Fruit fly (Drosophila melanogaster): ENCODE measurements around the gene salt.

The salt gene

dm6 chr3R:31719497-31719896 is 35.0 kb downstream of the salt start (continued):
- no peak for TF ChIP-seq sc (optimal IDR thresholded peaks at IDR 0.05)
- TF ChIP-seq sc (GFP tag; optimal IDR thresholded peaks at IDR 0.05): no peak
- no peak for TF ChIP-seq fd96Cb (tag; optimal IDR thresholded peaks at IDR 0.05)
- TF ChIP-seq HHEX (GFP tag; optimal IDR thresholded peaks at IDR 0.05): no peak
- TF ChIP-seq CG1024 (GFP tag; IDR thresholded peaks at IDR 0.05): no peak
- no peak for TF ChIP-seq zf30C (GFP tag; optimal IDR thresholded peaks at IDR 0.05)
- no peak for TF ChIP-seq row (GFP tag; IDR thresholded peaks at IDR 0.05)
- TF ChIP-seq CG15269 (tag; optimal IDR thresholded peaks at IDR 0.05): no peak

DNA sequence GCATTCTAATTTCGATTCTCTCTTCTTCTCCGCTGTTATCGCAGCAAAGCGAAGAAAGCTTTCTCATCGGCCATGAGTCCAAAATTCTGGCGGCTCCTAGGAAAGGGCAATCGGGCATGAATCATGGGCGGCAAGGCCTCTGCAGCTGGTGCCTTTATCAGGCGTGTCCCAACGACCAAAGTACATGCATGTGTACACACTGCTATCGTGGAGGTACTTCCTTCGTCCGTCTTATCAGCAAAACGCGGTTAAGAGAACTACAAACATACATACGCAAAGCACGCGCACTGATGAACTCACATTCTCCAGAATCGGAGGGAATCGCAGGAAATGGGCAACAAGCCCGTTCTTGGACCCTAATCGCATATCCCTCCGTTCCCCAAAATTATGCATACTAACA is 35.5 kb downstream of the salt start:
- TF ChIP-seq CG10543 (GFP tag; optimal IDR thresholded peaks at IDR 0.05): no peak
- peak; percentile 54 for TF ChIP-seq nom (GFP tag; optimal IDR thresholded peaks at IDR 0.05)

dm6 chr3R:31718168-31718565 is 36.3 kb downstream of the salt start:
- TF ChIP-seq CG2678 (tag; optimal IDR thresholded peaks at IDR 0.05) (peak; percentile 22), row (GFP tag; IDR thresholded peaks at IDR 0.05) (peak; percentile 43; the same call in 1 of the 3 replicates), CG7839 (tag; optimal IDR thresholded peaks at IDR 0.05) (peak; percentile 1), prd (optimal IDR thresholded peaks at IDR 0.05) (no peak), prd (GFP tag; IDR thresholded peaks at IDR 0.05) (peak; percentile 35; the same call in 1 of the 3 replicates), CG14667 (GFP tag; IDR thresholded peaks at IDR 0.05) (no peak), gem (tag; optimal IDR thresholded peaks at IDR 0.05) (peak; percentile 38), CG6654 (GFP tag; optimal IDR thresholded peaks at IDR 0.05) (peak; percentile 6), disco-r (GFP tag; optimal IDR thresholded peaks at IDR 0.05) (no peak), dmrt99B (tag; optimal IDR thresholded peaks at IDR 0.05) (peak; percentile 15), Meics (GFP tag; optimal IDR thresholded peaks at IDR 0.05) (no peak), phol (tag; optimal IDR thresholded peaks at IDR 0.05) (peak; percentile 41), Sox102F (GFP tag; optimal IDR thresholded peaks at IDR 0.05) (peak; percentile 26), CG18262 (tag; optimal IDR thresholded peaks at IDR 0.05) (peak; percentile 42), sisA (GFP tag; IDR thresholded peaks at IDR 0.05) (peak; percentile 22; the same call in 1 of the 2 replicates), bcd (GFP tag; optimal IDR thresholded peaks at IDR 0.05) (peak; percentile 8), Six4 (GFP tag; optimal IDR thresholded peaks at IDR 0.05) (no peak), CG31388 (GFP tag; optimal IDR thresholded peaks at IDR 0.05) (no peak), ATbp (GFP tag; optimal IDR thresholded peaks at IDR 0.05) (peak; percentile 40), Xbp1 (GFP tag; optimal IDR thresholded peaks at IDR 0.05) (peak; percentile 18), CG1603 (tag; optimal IDR thresholded peaks at IDR 0.05) (peak; percentile 8), Ssrp (tag; optimal IDR thresholded peaks at IDR 0.05) (peak; percentile 10), tgo (GFP tag; IDR thresholded peaks at IDR 0.05) (no peak), HLH4C (GFP tag; IDR thresholded peaks at IDR 0.05; ENCODE audit: partially characterized antibody) (no peak), CG2712 (tag; optimal IDR thresholded peaks at IDR 0.05) (peak; percentile 21), D19B (GFP tag; optimal IDR thresholded peaks at IDR 0.05) (peak; percentile 76), CG3281 (GFP tag; optimal IDR thresholded peaks at IDR 0.05) (peak; percentile 34), Oli (tag; optimal IDR thresholded peaks at IDR 0.05) (peak; percentile 15), CG32767 (GFP tag; IDR thresholded peaks at IDR 0.05) (no peak), CG11247 (GFP tag; IDR thresholded peaks at IDR 0.05) (no peak), bsh (GFP tag; optimal IDR thresholded peaks at IDR 0.05) (peak in 1 of 2 experiments; percentile 23), fd96Cb (tag; optimal IDR thresholded peaks at IDR 0.05) (peak; percentile 24), ap (GFP tag; IDR thresholded peaks at IDR 0.05) (0 out of 2 replicates have a peak, but pooled peaks have one; percentile 12), CG30403 (GFP tag; optimal IDR thresholded peaks at IDR 0.05) (peak; percentile 18), ci (GFP tag; IDR thresholded peaks at IDR 0.05) (peak; percentile 31; the same call in 1 of the 3 replicates), ind (GFP tag; optimal IDR thresholded peaks at IDR 0.05) (peak; percentile 29), CG17361 (GFP tag; IDR thresholded peaks at IDR 0.05) (0 out of 3 replicates have a peak, but pooled peaks have one; percentile 25), CG2129 (GFP tag; IDR thresholded peaks at IDR 0.05; ENCODE audit: partially characterized antibody) (no peak), CG34422 (GFP tag; IDR thresholded peaks at IDR 0.05) (no peak)

All from whole organism, embryonic.